Fruit fly (Drosophila melanogaster) whole organism: Measurements from ENCODE around the gene shep.

Experiments
- Dll ChIP-seq: fragments of >200 bp; optimal IDR thresholded peaks from 2 replicates; lab custom pipeline; 2017
- EcR ChIP-seq, 2 experiments: fragments of >200 bp; optimal IDR thresholded peaks; 2 replicates each; lab custom pipeline; 2017; ENCODE audit warnings: missing biosample characterization in 2 of 2, missing genetic modification characterization in 2 of 2, missing genetic modification reagents in 2 of 2
- pan ChIP-seq: fragments of >200 bp; optimal IDR thresholded peaks from 2 replicates; lab custom pipeline; 2017

- TF ChIP-seq EcR (GFP tag; optimal IDR thresholded peaks at IDR 0.05; lab: Kevin White, UChicago) (no peak), pan (no peak), Dll (lab: Kevin White, UChicago) (no peak)
Measured at dm6 chr3L:5180968-5181612, 96.7 kb downstream of the shep start.
